Fruit fly (Drosophila melanogaster): ENCODE measurements around the gene CG34331.

dm6 chrX:20139493-20139892 lies 17.2 kb downstream of the CG34331 start, which contains the start of gene CG42583:
- TF ChIP-seq CTCF (optimal IDR thresholded peaks at IDR 0.05) (no peak), CG8478 (optimal IDR thresholded peaks at IDR 0.05) (no peak)

All from S2 (cell line).